Fruit fly (Drosophila melanogaster): Measurements from ENCODE around the gene CG43731.

DNA sequence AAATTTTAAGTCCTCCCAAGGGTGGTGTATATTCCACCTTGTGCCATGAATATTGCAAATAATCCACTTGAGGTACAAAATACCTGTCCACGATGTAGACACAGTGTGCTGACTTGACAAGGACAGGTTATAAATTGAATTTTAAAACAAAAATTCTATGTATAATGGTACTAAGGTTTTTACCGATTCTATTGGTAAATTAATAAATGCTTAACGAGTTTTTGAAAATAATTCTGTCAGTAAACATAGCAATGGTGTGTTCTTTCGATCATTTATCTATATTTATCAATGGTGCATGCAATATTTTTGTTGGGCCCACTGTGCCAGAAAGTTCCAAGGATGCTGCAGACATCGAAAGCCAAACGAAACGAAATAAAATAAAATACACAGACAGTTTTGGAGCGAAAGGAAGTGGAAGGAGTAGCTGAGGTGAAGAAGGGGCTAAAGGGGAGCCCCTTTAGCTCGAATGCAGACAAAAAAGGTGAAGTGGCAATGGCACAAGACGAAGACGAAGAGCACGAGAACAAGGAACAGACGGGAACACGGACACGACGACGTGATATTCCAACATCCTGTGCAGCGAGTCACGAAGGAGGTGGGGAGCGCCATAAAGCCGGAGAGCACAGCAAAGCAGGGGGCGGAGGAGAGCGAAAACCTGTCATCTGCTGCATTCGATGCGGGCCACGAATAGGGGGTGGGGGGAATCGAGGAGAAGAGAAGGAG, 34.3 kb downstream of the CG43731 start:
- TF ChIP-seq insv (optimal IDR thresholded peaks at IDR 0.05) (no peak), psq (optimal IDR thresholded peaks at IDR 0.05) (no peak), ttk (optimal IDR thresholded peaks at IDR 0.05) (no peak), Myc (optimal IDR thresholded peaks at IDR 0.05) (no peak), h (optimal IDR thresholded peaks at IDR 0.05) (no peak)
